Fruit fly (Drosophila melanogaster): ENCODE measurements around the gene mei-217.

The mei-217 gene

DNA sequence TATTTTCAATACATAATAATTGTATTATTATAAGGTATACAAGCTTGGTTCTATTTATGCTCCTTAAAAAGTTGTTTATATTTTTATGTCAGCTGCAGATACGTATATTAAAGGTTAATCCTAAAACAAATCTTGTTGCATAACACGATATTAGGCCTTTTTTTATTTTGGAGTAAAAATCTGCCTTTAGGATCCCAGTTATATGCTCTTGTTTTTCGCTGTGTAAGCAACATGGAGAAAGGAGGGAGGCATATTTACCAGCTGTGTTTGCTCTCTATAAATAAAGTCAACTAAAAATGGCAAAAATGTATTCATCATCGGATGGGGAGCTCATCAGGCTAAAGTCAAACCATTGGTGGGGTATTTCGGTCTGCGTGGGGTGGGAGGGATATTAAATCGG, 21.2 kb downstream of the mei-217 start (continued):
- TF ChIP-seq otp (GFP tag; IDR thresholded peaks at IDR 0.05) = no peak
- no peak for TF ChIP-seq CG5245 (GFP tag; optimal IDR thresholded peaks at IDR 0.05)
- no peak for TF ChIP-seq D (optimal IDR thresholded peaks at IDR 0.05)
- no peak for TF ChIP-seq D (GFP tag; optimal IDR thresholded peaks at IDR 0.05)
- no peak for TF ChIP-seq Vsx1 (GFP tag; optimal IDR thresholded peaks at IDR 0.05)
- no peak for TF ChIP-seq pnt (GFP tag; optimal IDR thresholded peaks at IDR 0.05)
- TF ChIP-seq emc (GFP tag; optimal IDR thresholded peaks at IDR 0.05) = no peak
- TF ChIP-seq pita (GFP tag; optimal IDR thresholded peaks at IDR 0.05) = no peak
- TF ChIP-seq Usf (GFP tag; optimal IDR thresholded peaks at IDR 0.05) = no peak
- no peak for TF ChIP-seq CG8089 (GFP tag; optimal IDR thresholded peaks at IDR 0.05)
- no peak for TF ChIP-seq CG10565 (GFP tag; optimal IDR thresholded peaks at IDR 0.05)
- TF ChIP-seq Dip2 (GFP tag; IDR thresholded peaks at IDR 0.05) = no peak
- no peak for TF ChIP-seq Dek (tag; optimal IDR thresholded peaks at IDR 0.05)
- no peak for TF ChIP-seq Optix (GFP tag; IDR thresholded peaks at IDR 0.05)
- no peak for TF ChIP-seq fd3F (GFP tag; optimal IDR thresholded peaks at IDR 0.05)
- TF ChIP-seq MESR4 (GFP tag; optimal IDR thresholded peaks at IDR 0.05) = no peak
- TF ChIP-seq sens-2 (GFP tag; IDR thresholded peaks at IDR 0.05) = no peak
- no peak for TF ChIP-seq C15 (GFP tag; IDR thresholded peaks at IDR 0.05)
- no peak for TF ChIP-seq CG12744 (GFP tag; optimal IDR thresholded peaks at IDR 0.05)
- TF ChIP-seq sug (tag; optimal IDR thresholded peaks at IDR 0.05) = no peak
- TF ChIP-seq CG7839 (tag; optimal IDR thresholded peaks at IDR 0.05) = peak; percentile 36
- no peak for TF ChIP-seq Hmr (GFP tag; optimal IDR thresholded peaks at IDR 0.05)
- no peak for TF ChIP-seq ken (GFP tag; IDR thresholded peaks at IDR 0.05)
- TF ChIP-seq CG16815 (GFP tag; optimal IDR thresholded peaks at IDR 0.05) = no peak
- no peak for TF ChIP-seq Hand (GFP tag; optimal IDR thresholded peaks at IDR 0.05)
- no peak for TF ChIP-seq dati (GFP tag; IDR thresholded peaks at IDR 0.05)
- TF ChIP-seq CG32532 (GFP tag; IDR thresholded peaks at IDR 0.05) = no peak
- TF ChIP-seq Asciz (GFP tag; optimal IDR thresholded peaks at IDR 0.05) = no peak
- TF ChIP-seq CG18764 (GFP tag; optimal IDR thresholded peaks at IDR 0.05) = no peak
- TF ChIP-seq CG8359 (GFP tag; optimal IDR thresholded peaks at IDR 0.05; ENCODE audit: borderline replicate concordance) = no peak
- no peak for TF ChIP-seq bbx (GFP tag; IDR thresholded peaks at IDR 0.05; ENCODE audit: partially characterized antibody)
- TF ChIP-seq HLHmδ (GFP tag; optimal IDR thresholded peaks at IDR 0.05) = no peak
- TF ChIP-seq CG3847 (GFP tag; IDR thresholded peaks at IDR 0.05) = no peak
- TF ChIP-seq HmgD (GFP tag; optimal IDR thresholded peaks at IDR 0.05) = no peak
- no peak for TF ChIP-seq Poxn (GFP tag; IDR thresholded peaks at IDR 0.05)
- peak; percentile 36; the same call in 1 of the 2 replicates for TF ChIP-seq CG31441 (GFP tag; IDR thresholded peaks at IDR 0.05)
- no peak for TF ChIP-seq zfh2 (GFP tag; optimal IDR thresholded peaks at IDR 0.05)
- TF ChIP-seq crol (GFP tag; IDR thresholded peaks at IDR 0.05) = peak; percentile 59; the same call in 1 of the 2 replicates
- no peak for TF ChIP-seq yki (optimal IDR thresholded peaks at IDR 0.05)
- no peak for TF ChIP-seq Elba2 (GFP tag; optimal IDR thresholded peaks at IDR 0.05)
- TF ChIP-seq chm (GFP tag; IDR thresholded peaks at IDR 0.05) = no peak
- no peak for TF ChIP-seq CG3407 (GFP tag; optimal IDR thresholded peaks at IDR 0.05)
- no peak for TF ChIP-seq toy (GFP tag; IDR thresholded peaks at IDR 0.05)
- TF ChIP-seq CG10979 (tag; optimal IDR thresholded peaks at IDR 0.05) = peak; percentile 29
- no peak for TF ChIP-seq CG34422 (GFP tag; IDR thresholded peaks at IDR 0.05)
- no peak for TF ChIP-seq Sry-δ (GFP tag; optimal IDR thresholded peaks at IDR 0.05)
- TF ChIP-seq twi (tag; optimal IDR thresholded peaks at IDR 0.05) = peak; percentile 0
- no peak for TF ChIP-seq Fer2 (tag; optimal IDR thresholded peaks at IDR 0.05)
- TF ChIP-seq vfl (GFP tag; optimal IDR thresholded peaks at IDR 0.05) = no peak
- TF ChIP-seq CG13894 (tag; optimal IDR thresholded peaks at IDR 0.05) = no peak
- no peak for TF ChIP-seq CG31224 (GFP tag; IDR thresholded peaks at IDR 0.05)
- peak; percentile 27 for TF ChIP-seq CG17829 (tag; optimal IDR thresholded peaks at IDR 0.05)
- TF ChIP-seq CG6689 (GFP tag; IDR thresholded peaks at IDR 0.05) = no peak
